Fruit fly (Drosophila melanogaster): ENCODE results near the gene Prx1.

Gene Prx1

dm6 chr3L:15254118-15254517 lies 46.5 kb downstream of the Prx1 start:
- TF ChIP-seq cic (GFP tag; optimal IDR thresholded peaks at IDR 0.05) = no peak
- no peak for TF ChIP-seq pad (GFP tag; optimal IDR thresholded peaks at IDR 0.05)
- TF ChIP-seq kay (GFP tag; ENCODE audit: borderline replicate concordance) = no peak
- no peak for TF ChIP-seq Mnt (GFP tag; optimal IDR thresholded peaks at IDR 0.05)
- no peak for TF ChIP-seq tj (GFP tag; optimal IDR thresholded peaks at IDR 0.05)
- no peak for TF ChIP-seq CG5204 (GFP tag; optimal IDR thresholded peaks at IDR 0.05)
- no peak for TF ChIP-seq CG33017 (tag; optimal IDR thresholded peaks at IDR 0.05)
- TF ChIP-seq bab1 (GFP tag; optimal IDR thresholded peaks at IDR 0.05) = no peak
- TF ChIP-seq CG11617 (GFP tag; optimal IDR thresholded peaks at IDR 0.05) = no peak
- no peak for TF ChIP-seq CG14711 (tag; optimal IDR thresholded peaks at IDR 0.05)
- TF ChIP-seq toe (GFP tag; optimal IDR thresholded peaks at IDR 0.05) = no peak
- no peak for TF ChIP-seq ovo (GFP tag; optimal IDR thresholded peaks at IDR 0.05)
- no peak for TF ChIP-seq Crg-1 (GFP tag; optimal IDR thresholded peaks at IDR 0.05)
- no peak for TF ChIP-seq CG7101 (tag; optimal IDR thresholded peaks at IDR 0.05)
- no peak for TF ChIP-seq cnc (optimal IDR thresholded peaks at IDR 0.05)
- no peak for TF ChIP-seq Hr96 (GFP tag; optimal IDR thresholded peaks at IDR 0.05)
- no peak for TF ChIP-seq CG1620 (GFP tag; optimal IDR thresholded peaks at IDR 0.05)

- no peak for TF ChIP-seq Mnt (GFP tag; optimal IDR thresholded peaks at IDR 0.05)
- TF ChIP-seq CG7045 (GFP tag; optimal IDR thresholded peaks at IDR 0.05) = no peak
- no peak for TF ChIP-seq CG12768 (GFP tag; optimal IDR thresholded peaks at IDR 0.05)
- no peak for TF ChIP-seq Clk (GFP tag; optimal IDR thresholded peaks at IDR 0.05)
- TF ChIP-seq CG1620 (GFP tag; optimal IDR thresholded peaks at IDR 0.05) = no peak
- TF ChIP-seq cnc (optimal IDR thresholded peaks at IDR 0.05) = no peak
- TF ChIP-seq CG33017 (tag; optimal IDR thresholded peaks at IDR 0.05) = no peak
- no peak for TF ChIP-seq cic (GFP tag; optimal IDR thresholded peaks at IDR 0.05)
- no peak for TF ChIP-seq CG5204 (GFP tag; optimal IDR thresholded peaks at IDR 0.05)
- TF ChIP-seq tj (GFP tag; optimal IDR thresholded peaks at IDR 0.05) = no peak
- TF ChIP-seq Crg-1 (GFP tag; optimal IDR thresholded peaks at IDR 0.05) = no peak
- no peak for TF ChIP-seq toe (GFP tag; optimal IDR thresholded peaks at IDR 0.05)
- no peak for TF ChIP-seq CG7101 (tag; optimal IDR thresholded peaks at IDR 0.05)
- no peak for TF ChIP-seq Hr96 (GFP tag; optimal IDR thresholded peaks at IDR 0.05)
- TF ChIP-seq pad (GFP tag; optimal IDR thresholded peaks at IDR 0.05) = no peak
- no peak for TF ChIP-seq bab1 (GFP tag; optimal IDR thresholded peaks at IDR 0.05)
- no peak for TF ChIP-seq CG14711 (tag; optimal IDR thresholded peaks at IDR 0.05)
- TF ChIP-seq ovo (GFP tag; optimal IDR thresholded peaks at IDR 0.05) = no peak
- no peak for TF ChIP-seq CG11617 (GFP tag; optimal IDR thresholded peaks at IDR 0.05)
Observed at dm6 chr3L:15257154-15257553, 49.5 kb downstream of the Prx1 start.

Data from whole organism, adult.